Fruit fly (Drosophila melanogaster): Measurements from ENCODE around the gene CG34241.

CG34241 gene

dm6 chr3L:12138113-12138899, 10.5 kb downstream of the CG34241 start, which contains the start of the genes ND-SGDH and RhoGAP68F (continued):
- no peak for TF ChIP-seq repo (GFP tag; optimal IDR thresholded peaks at IDR 0.05)
- peak; percentile 58 for TF ChIP-seq CG16863 (GFP tag; optimal IDR thresholded peaks at IDR 0.05)
- peak; percentile 68 for TF ChIP-seq unpg (GFP tag; optimal IDR thresholded peaks at IDR 0.05)
- TF ChIP-seq lbe (GFP tag; optimal IDR thresholded peaks at IDR 0.05), result peak; percentile 30
- peak; percentile 64 for TF ChIP-seq croc (GFP tag; conservative IDR thresholded peaks at IDR 0.05)
- TF ChIP-seq Oaz (GFP tag; IDR thresholded peaks at IDR 0.05), result peak; percentile 52; the same call in 1 of the 2 replicates
- TF ChIP-seq CG11696 (GFP tag; IDR thresholded peaks at IDR 0.05), result no peak
- peak; percentile 55 for TF ChIP-seq CG31224 (GFP tag; IDR thresholded peaks at IDR 0.05)
- peak; percentile 62 for TF ChIP-seq CG13123 (GFP tag; optimal IDR thresholded peaks at IDR 0.05)
- TF ChIP-seq CG7271 (tag; optimal IDR thresholded peaks at IDR 0.05), result no peak
- peak; percentile 80 for TF ChIP-seq Ptx1 (GFP tag; IDR thresholded peaks at IDR 0.05)
- no peak for TF ChIP-seq aop (GFP tag; IDR thresholded peaks at IDR 0.05)
- no peak for TF ChIP-seq hth (optimal IDR thresholded peaks at IDR 0.05)
- peak; percentile 44 for TF ChIP-seq trh (GFP tag; optimal IDR thresholded peaks at IDR 0.05)
- peak; percentile 72; the same call in 2 of the 4 replicates for TF ChIP-seq Gug (GFP tag; IDR thresholded peaks at IDR 0.05)
- TF ChIP-seq Ets65A (GFP tag), result peak; percentile 95
- peak; percentile 54 for TF ChIP-seq cwo (GFP tag; optimal IDR thresholded peaks at IDR 0.05)
- TF ChIP-seq Optix (GFP tag; IDR thresholded peaks at IDR 0.05), result no peak
- TF ChIP-seq btn (GFP tag; optimal IDR thresholded peaks at IDR 0.05), result no peak
- TF ChIP-seq CG8388 (GFP tag; optimal IDR thresholded peaks at IDR 0.05), result peak; percentile 60
- peak; percentile 6 for TF ChIP-seq CG9876 (GFP tag; optimal IDR thresholded peaks at IDR 0.05)
- peak; percentile 48 for TF ChIP-seq NC2β (GFP tag; optimal IDR thresholded peaks at IDR 0.05)
- no peak for TF ChIP-seq CG8765 (GFP tag; IDR thresholded peaks at IDR 0.05)
- TF ChIP-seq kni (GFP tag; optimal IDR thresholded peaks at IDR 0.05), result peak; percentile 33
- TF ChIP-seq caup (GFP tag; optimal IDR thresholded peaks at IDR 0.05; ENCODE audit: severe bottlenecking), result peak; percentile 51
- TF ChIP-seq CG33557 (GFP tag; optimal IDR thresholded peaks at IDR 0.05), result peak; percentile 62
- TF ChIP-seq CG5953 (GFP tag; IDR thresholded peaks at IDR 0.05), result no peak
- TF ChIP-seq CG2202 (tag; optimal IDR thresholded peaks at IDR 0.05), result peak; percentile 21
- TF ChIP-seq crc (GFP tag; optimal IDR thresholded peaks at IDR 0.05), result no peak
- TF ChIP-seq pnt (GFP tag; optimal IDR thresholded peaks at IDR 0.05), result peak; percentile 51
- no peak for TF ChIP-seq salm (tag; optimal IDR thresholded peaks at IDR 0.05)
- TF ChIP-seq CG6689 (GFP tag; IDR thresholded peaks at IDR 0.05), result peak; percentile 67
- TF ChIP-seq CG6654 (GFP tag; optimal IDR thresholded peaks at IDR 0.05), result peak; percentile 36
- TF ChIP-seq CG14667 (GFP tag; IDR thresholded peaks at IDR 0.05), result peak; percentile 36; the same call in 1 of the 2 replicates
- peak; percentile 80 for TF ChIP-seq Hsf (GFP tag; optimal IDR thresholded peaks at IDR 0.05)
- TF ChIP-seq Max (GFP tag; optimal IDR thresholded peaks at IDR 0.05), result peak; percentile 63
- TF ChIP-seq CG17612 (GFP tag; IDR thresholded peaks at IDR 0.05), result no peak
- TF ChIP-seq tup (GFP tag; optimal IDR thresholded peaks at IDR 0.05), result peak; percentile 8
- peak; percentile 84 for TF ChIP-seq CG12155 (GFP tag; optimal IDR thresholded peaks at IDR 0.05)
- peak; percentile 78 for TF ChIP-seq Sry-β (GFP tag; optimal IDR thresholded peaks at IDR 0.05)
- no peak for TF ChIP-seq Asciz (GFP tag; optimal IDR thresholded peaks at IDR 0.05)
- TF ChIP-seq CG42726 (GFP tag; IDR thresholded peaks at IDR 0.05; ENCODE audit: partially characterized antibody), result peak; percentile 81
- peak; percentile 83 for TF ChIP-seq phol (tag; optimal IDR thresholded peaks at IDR 0.05)
- TF ChIP-seq gce (GFP tag; IDR thresholded peaks at IDR 0.05), result no peak
- peak; percentile 71 for TF ChIP-seq fd3F (GFP tag; optimal IDR thresholded peaks at IDR 0.05)
- no peak for TF ChIP-seq bigmax (GFP tag; optimal IDR thresholded peaks at IDR 0.05)
- peak; percentile 74 for TF ChIP-seq CG10267 (tag; optimal IDR thresholded peaks at IDR 0.05)
- TF ChIP-seq Nf-YC (tag; optimal IDR thresholded peaks at IDR 0.05), result peak; percentile 71
- TF ChIP-seq CG8478 (optimal IDR thresholded peaks at IDR 0.05), result no peak
- TF ChIP-seq sug (tag; optimal IDR thresholded peaks at IDR 0.05), result peak; percentile 82
